Worm (Caenorhabditis elegans): ENCODE data around the gene C17H11.6.
A peak's percentile ranks its signal among the peaks of the same experiment; 100 is the strongest.

The C17H11.6 gene

DNA sequence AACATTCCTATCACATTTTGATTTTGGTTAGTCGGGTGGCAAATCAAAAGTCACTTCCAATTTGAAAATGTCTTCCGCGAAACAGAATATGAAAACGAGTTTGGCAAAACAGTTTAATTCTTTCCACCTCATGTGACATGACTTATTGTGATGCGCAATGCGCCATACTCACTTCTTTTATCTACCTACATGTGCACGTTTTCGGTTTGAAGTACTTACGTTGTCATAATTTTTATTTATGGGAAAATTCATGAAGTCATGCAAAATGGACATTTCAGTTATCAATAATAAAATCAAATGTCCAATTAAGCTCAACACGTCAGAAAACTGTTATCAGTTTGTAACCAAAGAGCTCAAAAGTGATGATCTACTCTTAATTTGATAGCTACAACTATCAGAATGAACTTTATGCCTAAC is 35.1 kb upstream of the C17H11.6 start:
- no peak for TF ChIP-seq madf-10 (tag; optimal IDR thresholded peaks at IDR 0.05)
- no peak for TF ChIP-seq cebp-1 (GFP tag; IDR thresholded peaks at IDR 0.05)
- TF ChIP-seq cebp-1 (tag; optimal IDR thresholded peaks at IDR 0.05), result peak; percentile 11
- no peak for TF ChIP-seq repo-1 (tag; optimal IDR thresholded peaks at IDR 0.05)
- peak; percentile 6 for TF ChIP-seq unc-62 (GFP tag; optimal IDR thresholded peaks at IDR 0.05)
- no peak for TF ChIP-seq ets-4 (GFP tag; optimal IDR thresholded peaks at IDR 0.05)
- no peak for TF ChIP-seq tlf-1 (GFP tag; optimal IDR thresholded peaks at IDR 0.05)
- no peak for TF ChIP-seq nhr-90 (tag; optimal IDR thresholded peaks at IDR 0.05)
- TF ChIP-seq nhr-80 (tag; optimal IDR thresholded peaks at IDR 0.05), result peak; percentile 60
- no peak for TF ChIP-seq snpc-1.3 (tag; optimal IDR thresholded peaks at IDR 0.05; ENCODE audit: insufficient read depth)
- TF ChIP-seq sea-2 (GFP tag; IDR thresholded peaks at IDR 0.05), result no peak

DNA sequence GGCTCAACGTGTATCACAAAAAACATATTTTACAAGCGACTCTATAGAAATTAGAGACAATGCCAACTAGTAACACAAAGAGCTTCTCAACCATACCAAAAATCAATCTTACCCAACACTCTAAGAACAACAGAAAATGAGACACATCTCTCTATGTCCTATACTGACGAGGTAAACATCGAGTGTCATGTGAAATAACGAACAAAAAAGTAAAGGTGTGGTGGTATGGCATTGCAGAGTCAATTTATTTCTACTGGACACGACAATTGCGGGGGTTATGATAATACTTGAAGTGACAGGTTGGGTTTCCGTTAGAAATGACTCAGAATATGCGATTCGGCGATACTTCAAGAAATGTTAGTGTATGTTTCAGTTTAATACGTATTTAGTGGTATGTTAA is 32.9 kb upstream of the C17H11.6 start:
- TF ChIP-seq akir-1 (GFP tag; optimal IDR thresholded peaks at IDR 0.05) (no peak), nhr-80 (tag; optimal IDR thresholded peaks at IDR 0.05) (peak; percentile 34)

DNA sequence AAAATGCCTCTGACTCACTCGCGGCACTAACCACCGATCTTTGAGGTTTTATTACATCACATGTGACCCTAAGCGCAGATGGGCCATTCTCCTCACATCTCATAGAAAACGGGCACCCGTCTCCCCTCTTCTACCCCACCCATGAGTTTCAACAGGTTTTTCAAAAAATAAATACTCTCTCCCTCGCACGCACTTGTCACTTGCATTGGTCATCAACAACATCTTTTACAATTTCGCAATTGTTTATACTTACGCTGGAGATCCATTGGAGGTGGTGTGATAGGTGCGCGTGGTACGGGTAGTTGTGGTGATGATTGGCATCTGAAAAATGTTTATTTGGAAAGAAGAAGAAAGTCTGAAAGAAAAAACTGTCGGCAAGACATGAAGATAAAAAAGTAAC is 32.4 kb upstream of the C17H11.6 start, which contains the start of gene M60.4:
Gene M60.4, minus strand, starts transcription at position 321 of the 400 bp plus-strand sequence.
- peak; percentile 63; the same call in 1 of the 2 replicates for TF ChIP-seq B0336.3 (GFP tag; IDR thresholded peaks at IDR 0.05)
- no peak for TF ChIP-seq efl-1 (GFP tag; optimal IDR thresholded peaks at IDR 0.05)
- 0 out of 2 replicates have a peak, but pooled peaks have one; percentile 65 for TF ChIP-seq lin-26 (GFP tag; IDR thresholded peaks at IDR 0.05)
- peak; percentile 22 for TF ChIP-seq lin-40 (tag; optimal IDR thresholded peaks at IDR 0.05)
- 0 out of 2 replicates have a peak, but pooled peaks have one; percentile 29 for TF ChIP-seq egl-44 (GFP tag; IDR thresholded peaks at IDR 0.05)
- TF ChIP-seq rcor-1 (GFP tag; IDR thresholded peaks at IDR 0.05), result no peak
- peak; percentile 26 for TF ChIP-seq attf-5 (GFP tag; optimal IDR thresholded peaks at IDR 0.05)
- TF ChIP-seq K12H6.12 (tag; optimal IDR thresholded peaks at IDR 0.05), result peak; percentile 38
- 0 out of 2 replicates have a peak, but pooled peaks have one; percentile 23 for TF ChIP-seq nfyb-1 (GFP tag; IDR thresholded peaks at IDR 0.05)
- peak; percentile 95 for TF ChIP-seq cebp-1 (GFP tag; IDR thresholded peaks at IDR 0.05)
- peak; percentile 98 for TF ChIP-seq cebp-1 (tag; optimal IDR thresholded peaks at IDR 0.05)
- peak; percentile 80 for TF ChIP-seq unc-62 (GFP tag; optimal IDR thresholded peaks at IDR 0.05)
- peak; percentile 78 for TF ChIP-seq ceh-27 (GFP tag; optimal IDR thresholded peaks at IDR 0.05)
- peak; percentile 55 for TF ChIP-seq C06A6.2 (GFP tag; conservative IDR thresholded peaks at IDR 0.05)
- TF ChIP-seq ztf-26 (tag; optimal IDR thresholded peaks at IDR 0.05), result peak; percentile 48
- TF ChIP-seq Y53G8AR.9 (GFP tag; conservative IDR thresholded peaks at IDR 0.05), result no peak
- TF ChIP-seq somi-1 (GFP tag; optimal IDR thresholded peaks at IDR 0.05), result peak; percentile 81
- TF ChIP-seq dox-1 (GFP tag; IDR thresholded peaks at IDR 0.05), result 0 out of 2 replicates have a peak, but pooled peaks have one; percentile 27
- peak; percentile 21 for TF ChIP-seq chd-7 (tag; optimal IDR thresholded peaks at IDR 0.05)
- TF ChIP-seq pbrm-1 (GFP tag; IDR thresholded peaks at IDR 0.05), result 0 out of 2 replicates have a peak, but pooled peaks have one; percentile 40
- TF ChIP-seq egl-18 (GFP tag; IDR thresholded peaks at IDR 0.05), result no peak
- no peak for TF ChIP-seq nfya-1 (tag; optimal IDR thresholded peaks at IDR 0.05; ENCODE audit: borderline replicate concordance, insufficient read depth)

DNA sequence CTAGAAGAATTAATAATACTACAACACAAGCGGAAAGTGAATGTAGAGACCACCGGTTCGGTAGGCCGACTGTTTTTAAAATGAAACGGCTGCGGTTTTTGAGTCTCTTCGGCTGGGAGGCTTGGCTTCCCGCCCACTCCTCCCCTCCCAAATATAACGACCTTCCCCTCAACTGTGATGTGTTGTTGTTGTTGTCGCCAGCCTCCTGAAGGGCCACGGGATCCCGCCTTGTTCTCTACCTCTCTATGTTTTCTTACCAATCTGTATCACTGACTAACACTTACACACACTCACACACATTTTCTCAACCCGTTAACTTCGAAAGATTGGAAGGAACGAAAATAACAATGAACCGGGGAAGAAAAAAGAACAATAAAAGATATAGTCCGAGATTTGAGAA is 30.0 kb upstream of the C17H11.6 start:
- TF ChIP-seq K11D2.4 (GFP tag; IDR thresholded peaks at IDR 0.05), result 0 out of 2 replicates have a peak, but pooled peaks have one; percentile 14
- no peak for TF ChIP-seq madf-3 (GFP tag; IDR thresholded peaks at IDR 0.05)
